Fruit fly (Drosophila melanogaster) whole organism, embryonic: Measurements from ENCODE around the gene rt.
A peak's percentile ranks its signal among the peaks of the same experiment; 100 is the strongest.

Experiments
- Abd-B ChIP-seq: fragments of 200-800 bp; sonication (Bioruptor generic); optimal IDR thresholded peaks from 2 replicates; lab custom pipeline; 2018; ENCODE audit warnings: missing biosample characterization, mild to moderate bottlenecking, missing genetic modification characterization, moderate library complexity
- Atf6 ChIP-seq: fragments of 200-800 bp; sonication (Bioruptor generic); IDR thresholded peaks from 2 replicates; pipeline ENCODE4 v1.3.6; 2022; ENCODE audit warnings: missing biosample characterization, missing genetic modification characterization
- BEAF-32 ChIP-seq: fragments of 200-800 bp; sonication (Bioruptor generic); optimal IDR thresholded peaks from 3 replicates; lab custom pipeline; 2017; ENCODE audit warnings: missing biosample characterization, missing genetic modification characterization, mild to moderate bottlenecking, moderate library complexity, missing genetic modification reagents
- CG10462 ChIP-seq: fragments of 200-800 bp; sonication (Bioruptor generic); optimal IDR thresholded peaks from 2 replicates; lab custom pipeline; 2016; ENCODE audit warnings: missing biosample characterization, missing genetic modification characterization
- CG11560 ChIP-seq: fragments of 200-800 bp; sonication (Bioruptor generic); IDR thresholded peaks from 3 replicates; pipeline ENCODE4 v1.3.6; 2022; ENCODE audit warnings: missing biosample characterization, missing genetic modification characterization
- CG12219 ChIP-seq: fragments of 200-800 bp; sonication (Bioruptor generic); optimal IDR thresholded peaks from 3 replicates; lab custom pipeline; 2018; ENCODE audit warnings: missing biosample characterization, mild to moderate bottlenecking, missing genetic modification characterization
- CG12236 ChIP-seq: fragments of 200-800 bp; sonication (Bioruptor generic); optimal IDR thresholded peaks from 2 replicates; lab custom pipeline; 2016; ENCODE audit warnings: missing biosample characterization, missing genetic modification characterization
- CG1233 ChIP-seq: fragments of 200-800 bp; sonication (Bioruptor generic); optimal IDR thresholded peaks from 4 replicates; lab custom pipeline; 2018; ENCODE audit warnings: missing biosample characterization, mild to moderate bottlenecking, missing genetic modification characterization
- CG15269 ChIP-seq: fragments of 200-800 bp; sonication (Bioruptor generic); optimal IDR thresholded peaks from 2 replicates; lab custom pipeline; 2018; ENCODE audit warnings: missing biosample characterization, mild to moderate bottlenecking, missing genetic modification characterization, moderate library complexity
- CG15601 ChIP-seq: fragments of 200-800 bp; sonication (Bioruptor generic); optimal IDR thresholded peaks from 3 replicates; lab custom pipeline; 2019; ENCODE audit warnings: missing biosample characterization, mild to moderate bottlenecking, missing genetic modification characterization, moderate library complexity
- CG1603 ChIP-seq: fragments of 200-800 bp; sonication (Bioruptor generic); optimal IDR thresholded peaks from 2 replicates; lab custom pipeline; 2019; ENCODE audit warnings: missing biosample characterization, mild to moderate bottlenecking, missing genetic modification characterization, moderate library complexity
- CG16813 ChIP-seq: fragments of 200-800 bp; sonication (Bioruptor generic); IDR thresholded peaks from 3 replicates; pipeline ENCODE4 v1.3.6; 2022; ENCODE audit warnings: missing biosample characterization, missing genetic modification characterization; ENCODE audit not compliant: partially characterized antibody
- CG17328 ChIP-seq: fragments of 200-800 bp; sonication (Bioruptor generic); IDR thresholded peaks from 2 replicates; pipeline ENCODE4 v1.3.6; 2022; ENCODE audit warnings: missing biosample characterization, missing genetic modification characterization
- CG17829 ChIP-seq: fragments of 200-800 bp; optimal IDR thresholded peaks from 2 replicates; lab custom pipeline; 2019; ENCODE audit warnings: missing biosample characterization, mild to moderate bottlenecking, missing genetic modification characterization, moderate library complexity
- CG18011 ChIP-seq: fragments of 200-800 bp; sonication (Bioruptor generic); optimal IDR thresholded peaks from 2 replicates; lab custom pipeline; 2017; ENCODE audit warnings: missing biosample characterization, missing genetic modification characterization, mild to moderate bottlenecking, moderate library complexity, missing genotype
- CG18476 ChIP-seq: fragments of 200-800 bp; sonication (Bioruptor generic); optimal IDR thresholded peaks from 2 replicates; lab custom pipeline; 2016; ENCODE audit warnings: missing biosample characterization, mild to moderate bottlenecking, missing genetic modification characterization
- CG2199 ChIP-seq: fragments of 200-800 bp; sonication (Bioruptor generic); IDR thresholded peaks from 3 replicates; pipeline ENCODE4 v1.3.6; 2022; ENCODE audit warnings: missing biosample characterization, missing genetic modification characterization
- CG2202 ChIP-seq: fragments of 200-800 bp; sonication (Bioruptor generic); optimal IDR thresholded peaks from 2 replicates; lab custom pipeline; 2018; ENCODE audit warnings: missing biosample characterization, mild to moderate bottlenecking, missing genetic modification characterization
- CG2889 ChIP-seq: fragments of 200-800 bp; sonication (Bioruptor generic); IDR thresholded peaks from 3 replicates; pipeline ENCODE4 v1.3.6; 2022; ENCODE audit warnings: missing biosample characterization, missing genetic modification characterization
- CG3726 ChIP-seq: fragments of 200-800 bp; sonication (Bioruptor generic); IDR thresholded peaks from 3 replicates; pipeline ENCODE4, ENCODE4 v1.3.6; 2022; ENCODE audit warnings: missing biosample characterization, missing genetic modification characterization
- CG8478 ChIP-seq: fragments of >200 bp; optimal IDR thresholded peaks from 2 replicates; lab custom pipeline; 2018
- CG8765 ChIP-seq: fragments of 200-800 bp; sonication (Bioruptor generic); IDR thresholded peaks from 2 replicates; pipeline ENCODE4 v1.3.6; 2022; ENCODE audit warnings: missing biosample characterization, missing genetic modification characterization
- CrebB ChIP-seq: fragments of 200-800 bp; sonication (Bioruptor generic); optimal IDR thresholded peaks from 3 replicates; lab custom pipeline; 2018; ENCODE audit warnings: missing biosample characterization, mild to moderate bottlenecking, missing genetic modification characterization
- Deaf1 ChIP-seq: fragments of 200-800 bp; optimal IDR thresholded peaks from 3 replicates; lab custom pipeline; 2019; ENCODE audit warnings: missing biosample characterization, mild to moderate bottlenecking, missing genetic modification characterization, moderate library complexity
- Dref ChIP-seq: fragments of 200-800 bp; sonication (Bioruptor generic); IDR thresholded peaks from 2 replicates; pipeline ENCODE4 v1.3.6; 2022; ENCODE audit warnings: missing biosample characterization, missing genetic modification characterization
- MBD-R2 ChIP-seq: fragments of 200-800 bp; sonication (Bioruptor generic); IDR thresholded peaks from 2 replicates; pipeline ENCODE4 v1.3.6; 2022; ENCODE audit warnings: missing biosample characterization, missing genetic modification characterization
- NFAT ChIP-seq: fragments of 200-800 bp; sonication (Bioruptor generic); IDR thresholded peaks from 2 replicates; pipeline ENCODE4 v1.3.6; 2022; ENCODE audit warnings: missing biosample characterization, missing genetic modification characterization
- Oaz ChIP-seq: fragments of 200-800 bp; sonication (Bioruptor generic); IDR thresholded peaks from 2 replicates; pipeline ENCODE4 v1.3.6; 2022; ENCODE audit warnings: missing biosample characterization, missing genetic modification characterization
- Side ChIP-seq: fragments of 200-800 bp; sonication (Bioruptor generic); optimal IDR thresholded peaks from 2 replicates; lab custom pipeline; 2016; ENCODE audit warnings: missing biosample characterization, missing genetic modification characterization
- Sin3A ChIP-seq: fragments of >200 bp; optimal IDR thresholded peaks from 2 replicates; lab custom pipeline; 2018
- abd-A ChIP-seq: fragments of 200-800 bp; sonication (Bioruptor generic); optimal IDR thresholded peaks from 3 replicates; lab custom pipeline; 2019; ENCODE audit warnings: missing biosample characterization, mild to moderate bottlenecking, missing genetic modification characterization, moderate library complexity
- ac ChIP-seq: fragments of 200-800 bp; sonication (Bioruptor generic); optimal IDR thresholded peaks from 3 replicates; lab custom pipeline; 2017; ENCODE audit warnings: missing biosample characterization, mild to moderate bottlenecking, missing genetic modification characterization
- ap ChIP-seq: fragments of 200-800 bp; sonication (Bioruptor generic); IDR thresholded peaks from 2 replicates; pipeline ENCODE4 v1.3.6; 2022; ENCODE audit warnings: missing biosample characterization, missing genetic modification characterization
- az2 ChIP-seq: fragments of 200-800 bp; sonication (Bioruptor generic); optimal IDR thresholded peaks from 3 replicates; lab custom pipeline; 2016; ENCODE audit warnings: missing biosample characterization, missing genetic modification characterization
- bbx ChIP-seq: fragments of 200-800 bp; sonication (Bioruptor generic); IDR thresholded peaks from 2 replicates; pipeline ENCODE4 v1.3.6; 2022; ENCODE audit warnings: missing biosample characterization, missing genetic modification characterization; ENCODE audit not compliant: partially characterized antibody
- bcd ChIP-seq: fragments of 200-800 bp; sonication (Bioruptor generic); optimal IDR thresholded peaks from 2 replicates; lab custom pipeline; 2017; ENCODE audit warnings: missing biosample characterization, mild to moderate bottlenecking, missing genetic modification characterization
- exex ChIP-seq: fragments of 200-800 bp; sonication (Bioruptor generic); optimal IDR thresholded peaks from 4 replicates; lab custom pipeline; 2018; ENCODE audit warnings: missing biosample characterization, mild to moderate bottlenecking, missing genetic modification characterization, moderate library complexity
- fd102C ChIP-seq: fragments of 200-800 bp; sonication (Bioruptor generic); optimal IDR thresholded peaks from 2 replicates; lab custom pipeline; 2018; ENCODE audit warnings: missing biosample characterization, mild to moderate bottlenecking, missing genetic modification characterization, moderate library complexity
- gce ChIP-seq: fragments of 200-800 bp; sonication (Bioruptor generic); IDR thresholded peaks from 3 replicates; pipeline ENCODE4 v1.3.6; 2022; ENCODE audit warnings: missing biosample characterization, missing genetic modification characterization
- jigr1 ChIP-seq: fragments of 200-800 bp; sonication (Bioruptor generic); IDR thresholded peaks from 3 replicates; pipeline ENCODE4 v1.3.6; 2022; ENCODE audit warnings: missing biosample characterization, missing genetic modification characterization
- lbe ChIP-seq: fragments of 200-800 bp; sonication (Bioruptor generic); optimal IDR thresholded peaks from 2 replicates; lab custom pipeline; 2016; ENCODE audit warnings: missing biosample characterization, mild to moderate bottlenecking, missing genetic modification characterization
- nerfin-2 ChIP-seq: fragments of 200-800 bp; sonication (Bioruptor generic); IDR thresholded peaks from 2 replicates; pipeline ENCODE4 v1.3.6; 2022; ENCODE audit warnings: missing biosample characterization, missing genetic modification characterization; ENCODE audit not compliant: partially characterized antibody
- oc ChIP-seq: fragments of 200-800 bp; sonication (Bioruptor generic); optimal IDR thresholded peaks from 2 replicates; lab custom pipeline; 2018; ENCODE audit warnings: missing biosample characterization, mild to moderate bottlenecking, missing genetic modification characterization, moderate library complexity
- pita ChIP-seq: fragments of 200-800 bp; sonication (Bioruptor generic); optimal IDR thresholded peaks from 2 replicates; lab custom pipeline; 2017; ENCODE audit warnings: missing biosample characterization, mild to moderate bottlenecking, missing genetic modification characterization
- prd ChIP-seq, 3 experiments: fragments of >200 bp in 2 of 3; fragments of 200-800 bp in 1 of 3; sonication (Bioruptor generic) in 1 of 3; optimal IDR thresholded peaks in 2 of 3; IDR thresholded peaks in 1 of 3; 2 replicates in 2 of 3; 3 replicates in 1 of 3; pipeline versions ENCODE4 v1.3.6 to Lab custom; 2017 to 2022; ENCODE audit warnings: missing biosample characterization in 1 of 3, missing genetic modification characterization in 1 of 3
- sc ChIP-seq, 3 experiments: fragments of >200 bp in 2 of 3; fragments of 200-800 bp in 1 of 3; sonication (Bioruptor generic) in 1 of 3; optimal IDR thresholded peaks; 2 replicates in 2 of 3; 3 replicates in 1 of 3; lab custom pipeline; 2017; ENCODE audit warnings: mild to moderate bottlenecking in 1 of 3, missing biosample characterization in 1 of 3, missing genetic modification characterization in 1 of 3, missing genetic modification reagents in 1 of 3
- shn ChIP-seq: fragments of 200-800 bp; sonication (Bioruptor generic); optimal IDR thresholded peaks from 3 replicates; lab custom pipeline; 2016; ENCODE audit warnings: missing biosample characterization, missing genetic modification characterization
- tap ChIP-seq: fragments of 200-800 bp; optimal IDR thresholded peaks from 3 replicates; lab custom pipeline; 2019; ENCODE audit warnings: missing biosample characterization, mild to moderate bottlenecking, missing genetic modification characterization, moderate library complexity
- vvl ChIP-seq: fragments of 200-800 bp; sonication (Bioruptor generic); IDR thresholded peaks from 2 replicates; pipeline ENCODE4 v1.3.6; 2022; ENCODE audit warnings: missing biosample characterization, missing genetic modification characterization

The rt gene

dm6 chr3L:11534391-11535246 lies 53.0 kb downstream of the rt start (continued):
- TF ChIP-seq nerfin-2 (GFP tag; lab: Robert Waterston, UW) (no peak), CG2889 (GFP tag; lab: Robert Waterston, UW) (no peak), ap (no peak), Atf6 (GFP tag; lab: Robert Waterston, UW) (no peak), CG8478 (no peak), CG17328 (GFP tag; lab: Robert Waterston, UW) (no peak), oc (no peak), CG2199 (GFP tag; lab: Robert Waterston, UW) (no peak), CG8765 (no peak), exex (no peak), vvl (GFP tag; lab: Robert Waterston, UW) (peak; percentile 44), CG1603 (tag; lab: Kevin White, UChicago) (no peak), CG12219 (GFP tag; lab: Kevin White, UChicago) (no peak), CG18011 (GFP tag; lab: Kevin White, UChicago) (no peak), fd102C (GFP tag; lab: Kevin White, UChicago) (no peak), Abd-B (no peak), CG17829 (tag; lab: Kevin White, UChicago) (peak; percentile 3), CrebB (no peak), CG3726 (no peak), tap (tag; lab: Kevin White, UChicago) (no peak), CG15269 (tag; lab: Kevin White, UChicago) (peak; percentile 51), pita (GFP tag; lab: Kevin White, UChicago) (no peak), gce (no peak), Side (GFP tag; lab: Kevin White, UChicago) (no peak), Sin3A (no peak), Deaf1 (tag; lab: Kevin White, UChicago) (peak; percentile 29), bcd (GFP tag; lab: Kevin White, UChicago) (no peak), BEAF-32 (GFP tag; lab: Kevin White, UChicago) (no peak), lbe (GFP tag; lab: Kevin White, UChicago) (no peak), prd (optimal IDR thresholded peaks at IDR 0.05; lab: Kevin White, UChicago) (no peak), prd (GFP tag; IDR thresholded peaks at IDR 0.05; lab: Robert Waterston, UW) (no peak), CG11560 (tag; lab: Robert Waterston, UW) (no peak), sc (optimal IDR thresholded peaks at IDR 0.05; lab: Kevin White, UChicago) (no peak), sc (GFP tag; optimal IDR thresholded peaks at IDR 0.05; lab: Kevin White, UChicago) (no peak), ac (GFP tag; lab: Kevin White, UChicago) (no peak), CG1233 (GFP tag; lab: Kevin White, UChicago) (peak; percentile 2), CG15601 (tag; lab: Kevin White, UChicago) (no peak), CG12236 (GFP tag; lab: Kevin White, UChicago) (no peak), shn (no peak), bbx (GFP tag; lab: Robert Waterston, UW) (0 out of 2 replicates have a peak, but pooled peaks have one; percentile 9), CG2202 (tag; lab: Kevin White, UChicago) (no peak), MBD-R2 (GFP tag; lab: Robert Waterston, UW) (no peak), Oaz (0 out of 2 replicates have a peak, but pooled peaks have one; percentile 23), CG18476 (GFP tag; lab: Kevin White, UChicago) (no peak), jigr1 (GFP tag; lab: Robert Waterston, UW) (no peak), az2 (peak; percentile 21), CG16813 (GFP tag; lab: Robert Waterston, UW) (no peak), Dref (GFP tag; lab: Robert Waterston, UW) (no peak), NFAT (GFP tag; lab: Robert Waterston, UW) (no peak), abd-A (tag; lab: Kevin White, UChicago) (no peak), CG10462 (GFP tag; lab: Kevin White, UChicago) (no peak)
